Worm (Caenorhabditis elegans): ENCODE data around the gene nhr-76.

DNA sequence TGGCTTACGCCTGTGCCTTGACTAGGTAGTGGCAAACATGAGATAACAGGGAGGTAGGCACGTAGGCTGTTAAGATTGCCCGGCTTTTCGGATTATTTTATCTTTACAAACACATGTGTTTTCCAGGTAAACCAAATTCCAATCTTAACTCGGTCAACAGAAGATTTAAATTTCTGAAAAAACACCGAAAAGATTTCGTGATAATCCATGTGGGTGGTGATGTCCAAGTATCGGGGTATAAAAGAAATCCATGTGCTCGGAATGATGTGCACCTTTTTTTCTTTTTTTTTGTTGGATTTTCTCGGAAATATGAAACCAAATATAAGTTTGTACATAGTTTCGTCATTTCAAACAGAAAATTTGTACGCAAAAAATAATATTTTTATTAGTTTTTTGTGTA, 16.1 kb downstream of the nhr-76 start:
- no peak for TF ChIP-seq mcd-1 (GFP tag; IDR thresholded peaks at IDR 0.05)
- no peak for TF ChIP-seq nfya-1 (tag; optimal IDR thresholded peaks at IDR 0.05; ENCODE audit: borderline replicate concordance, insufficient read depth)
- TF ChIP-seq unc-130 (GFP tag; optimal IDR thresholded peaks at IDR 0.05), result no peak
- no peak for TF ChIP-seq repo-1 (tag; optimal IDR thresholded peaks at IDR 0.05)
- TF ChIP-seq him-1 (tag; optimal IDR thresholded peaks at IDR 0.05), result no peak
- no peak for TF ChIP-seq lag-1 (GFP tag; IDR thresholded peaks at IDR 0.05)
- no peak for TF ChIP-seq dpl-1 (GFP tag; optimal IDR thresholded peaks at IDR 0.05)
- TF ChIP-seq F55B11.4 (tag; optimal IDR thresholded peaks at IDR 0.05; ENCODE audit: borderline replicate concordance, insufficient read depth), result no peak
- no peak for TF ChIP-seq nhr-120 (GFP tag; IDR thresholded peaks at IDR 0.05)
- no peak for TF ChIP-seq pha-4 (tag; optimal IDR thresholded peaks at IDR 0.05)
